Worm (Caenorhabditis elegans) whole organism, young adult: ENCODE measurements around the gene C06E2.5.

Source experiments
- B0336.3 ChIP-seq: fragments of 200-800 bp; sonication (Bioruptor generic); IDR thresholded peaks from 2 replicates; pipeline ENCODE4 v1.3.6; 2022; ENCODE audit warnings: missing genetic modification characterization, missing compliant biosample characterization
- C17E4.6 ChIP-seq: fragments of 200-800 bp; sonication (Bioruptor generic); IDR thresholded peaks from 2 replicates; pipeline ENCODE4 v1.3.6; 2022; ENCODE audit warnings: missing genetic modification reagents, missing genetic modification characterization, missing compliant biosample characterization
- F33H1.4 ChIP-seq: fragments of 200-800 bp; sonication (Bioruptor generic); IDR thresholded peaks from 2 replicates; pipeline ENCODE4 v1.3.6; 2022; ENCODE audit warnings: missing genetic modification reagents, missing genetic modification characterization, missing compliant biosample characterization
- F37B4.10 ChIP-seq: fragments of 200-800 bp; sonication (Bioruptor generic); IDR thresholded peaks from 2 replicates; pipeline ENCODE4 v1.3.6; 2022; ENCODE audit warnings: missing genetic modification characterization, missing compliant biosample characterization
- F39B2.1 ChIP-seq: fragments of 200-800 bp; sonication (Bioruptor generic); IDR thresholded peaks from 2 replicates; pipeline ENCODE4 v1.3.6; 2022; ENCODE audit warnings: missing genetic modification reagents, missing genetic modification characterization, missing compliant biosample characterization
- F52B5.7 ChIP-seq: sonication (generic microtip); optimal IDR thresholded peaks from 2 replicates; lab custom pipeline; 2016; ENCODE audit warnings: mild to moderate bottlenecking, missing genetic modification characterization, missing compliant biosample characterization
- F57A8.1 ChIP-seq: fragments of 200-800 bp; sonication (Bioruptor generic); optimal IDR thresholded peaks from 2 replicates; lab custom pipeline; 2018; ENCODE audit warnings: mild to moderate bottlenecking, missing genetic modification characterization, moderate library complexity, missing compliant biosample characterization
- F57C9.4 ChIP-seq: sonication (generic microtip); optimal IDR thresholded peaks from 2 replicates; lab custom pipeline; 2017; ENCODE audit warnings: mild to moderate bottlenecking, missing genetic modification characterization, missing compliant biosample characterization
- K11D2.4 ChIP-seq: fragments of 200-800 bp; sonication (Bioruptor generic); IDR thresholded peaks from 2 replicates; pipeline ENCODE4 v1.3.6; 2022; ENCODE audit warnings: missing genetic modification reagents, missing genetic modification characterization, missing compliant biosample characterization
- Y53F4B.3 ChIP-seq: fragments of 200-800 bp; sonication (Bioruptor generic); IDR thresholded peaks from 2 replicates; pipeline ENCODE4 v1.3.6; 2022; ENCODE audit warnings: missing genetic modification reagents, missing genetic modification characterization, missing compliant biosample characterization
- Y53G8AR.9 ChIP-seq: fragments of 200-800 bp; sonication (Bioruptor generic); conservative IDR thresholded peaks from 2 replicates; pipeline ENCODE4 v1.3.6; 2022; ENCODE audit warnings: missing genetic modification reagents, missing genetic modification characterization, missing compliant biosample characterization
- Y67H2A.10 ChIP-seq: fragments of 200-800 bp; sonication (Bioruptor generic); conservative IDR thresholded peaks from 2 replicates; pipeline ENCODE4 v1.3.6; 2022; ENCODE audit warnings: missing genetic modification reagents, missing genetic modification characterization, missing compliant biosample characterization
- attf-6 ChIP-seq: fragments of 200-800 bp; sonication (Bioruptor generic); IDR thresholded peaks from 2 replicates; pipeline ENCODE4 v1.3.6; 2022; ENCODE audit warnings: missing genetic modification reagents, missing genetic modification characterization, missing compliant biosample characterization
- bed-2 ChIP-seq: fragments of 200-800 bp; sonication (Bioruptor generic); IDR thresholded peaks from 2 replicates; pipeline ENCODE4 v1.3.6; 2022; ENCODE audit warnings: missing genetic modification reagents, missing genetic modification characterization, missing compliant biosample characterization
- cebp-1 ChIP-seq, 2 experiments: fragments of 200-800 bp in 1 of 2; sonication (Bioruptor generic) in 1 of 2; sonication (generic microtip) in 1 of 2; IDR thresholded peaks in 1 of 2; optimal IDR thresholded peaks in 1 of 2; 2 replicates each; pipeline versions ENCODE4 v1.3.6 to Lab custom; 2017 to 2022; ENCODE audit warnings: missing compliant biosample characterization in 2 of 2, missing genetic modification characterization in 2 of 2, mild to moderate bottlenecking in 1 of 2, missing genetic modification reagents in 1 of 2, moderate library complexity in 1 of 2
- ceh-27 ChIP-seq: fragments of 200-800 bp; sonication (Bioruptor generic); optimal IDR thresholded peaks from 2 replicates; lab custom pipeline; 2018; ENCODE audit warnings: mild to moderate bottlenecking, missing genetic modification characterization, moderate library complexity, missing compliant biosample characterization
- ceh-40 ChIP-seq: fragments of 200-800 bp; sonication (Bioruptor generic); IDR thresholded peaks from 2 replicates; pipeline ENCODE4 v1.3.6; 2022; ENCODE audit warnings: missing genetic modification characterization, missing compliant biosample characterization
- ceh-91 ChIP-seq: fragments of 200-800 bp; sonication (Bioruptor generic); IDR thresholded peaks from 2 replicates; pipeline ENCODE4 v1.3.6; 2022; ENCODE audit warnings: missing genetic modification reagents, missing genetic modification characterization, missing compliant biosample characterization
- die-1 ChIP-seq: sonication (generic microtip); optimal IDR thresholded peaks from 2 replicates; lab custom pipeline; 2016; ENCODE audit warnings: missing genotype, mild to moderate bottlenecking, missing genetic modification characterization, missing compliant biosample characterization
- egl-44 ChIP-seq: fragments of 200-800 bp; sonication (Bioruptor generic); IDR thresholded peaks from 2 replicates; pipeline ENCODE4 v1.3.6; 2022; ENCODE audit warnings: missing genetic modification reagents, missing genetic modification characterization, missing compliant biosample characterization
- egrh-3 ChIP-seq: fragments of 200-800 bp; sonication (Bioruptor generic); IDR thresholded peaks from 2 replicates; pipeline ENCODE4 v1.3.6; 2022; ENCODE audit warnings: missing genetic modification reagents, missing genetic modification characterization, missing compliant biosample characterization
- gei-17 ChIP-seq: fragments of 200-800 bp; sonication (Bioruptor generic); optimal IDR thresholded peaks from 2 replicates; lab custom pipeline; 2018; ENCODE audit warnings: mild to moderate bottlenecking, missing genetic modification characterization, missing compliant biosample characterization
- hmg-1.2 ChIP-seq: fragments of 200-800 bp; sonication (Bioruptor generic); IDR thresholded peaks from 2 replicates; pipeline ENCODE4 v1.3.6; 2022; ENCODE audit warnings: missing genetic modification reagents, missing genetic modification characterization, missing compliant biosample characterization
- hmg-20 ChIP-seq: fragments of 200-800 bp; sonication (Bioruptor generic); IDR thresholded peaks from 2 replicates; pipeline ENCODE4 v1.3.6; 2022; ENCODE audit warnings: missing genetic modification reagents, missing genetic modification characterization, missing compliant biosample characterization
- hrde-1 ChIP-seq: sonication (generic microtip); optimal IDR thresholded peaks from 2 replicates; lab custom pipeline; 2016; ENCODE audit warnings: missing genetic modification characterization, mild to moderate bottlenecking, missing compliant biosample characterization, moderate library complexity, missing genotype, missing genetic modification reagents, borderline replicate concordance
- hsf-1 ChIP-seq: fragments of 200-800 bp; sonication (Bioruptor generic); IDR thresholded peaks from 2 replicates; pipeline ENCODE4 v1.3.6; 2022; ENCODE audit warnings: missing genetic modification reagents, missing genetic modification characterization, missing compliant biosample characterization
- lag-1 ChIP-seq: fragments of 200-800 bp; sonication (Bioruptor generic); IDR thresholded peaks from 2 replicates; pipeline ENCODE4 v1.3.6; 2022; ENCODE audit warnings: missing genetic modification reagents, missing genetic modification characterization, missing compliant biosample characterization
- let-607 ChIP-seq, 2 experiments: fragments of 200-800 bp in 1 of 2; sonication (Bioruptor generic) in 1 of 2; sonication (generic microtip) in 1 of 2; optimal IDR thresholded peaks; 2 replicates each; lab custom pipeline; 2016 to 2018; ENCODE audit warnings: mild to moderate bottlenecking in 2 of 2, missing compliant biosample characterization in 2 of 2, missing genetic modification characterization in 2 of 2, moderate library complexity in 2 of 2, missing genotype in 1 of 2
- lin-26 ChIP-seq: fragments of 200-800 bp; sonication (Bioruptor generic); IDR thresholded peaks from 2 replicates; pipeline ENCODE4 v1.3.6; 2022; ENCODE audit warnings: missing genetic modification reagents, missing genetic modification characterization, missing compliant biosample characterization
- lin-40 ChIP-seq: sonication (generic microtip); optimal IDR thresholded peaks from 2 replicates; lab custom pipeline; 2016; ENCODE audit warnings: missing genetic modification characterization, mild to moderate bottlenecking, missing compliant biosample characterization, missing genotype, missing genetic modification reagents
- madf-8 ChIP-seq: fragments of 200-800 bp; sonication (Bioruptor generic); conservative IDR thresholded peaks from 2 replicates; pipeline ENCODE4 v1.3.6; 2022; ENCODE audit warnings: missing genetic modification reagents, missing genetic modification characterization, missing compliant biosample characterization
- mcd-1 ChIP-seq: fragments of 200-800 bp; sonication (Bioruptor generic); IDR thresholded peaks from 2 replicates; pipeline ENCODE4 v1.3.6; 2022; ENCODE audit warnings: missing genetic modification reagents, missing genetic modification characterization, missing compliant biosample characterization
- mes-4 ChIP-seq: sonication (generic microtip); optimal IDR thresholded peaks from 2 replicates; lab custom pipeline; 2016; ENCODE audit warnings: missing genotype, missing genetic modification characterization, missing compliant biosample characterization
- nfya-1 ChIP-seq: sonication (generic microtip); optimal IDR thresholded peaks from 2 replicates; lab custom pipeline; 2017; ENCODE audit warnings: antibody characterized with exemption, missing compliant biosample characterization, missing genetic modification characterization, borderline replicate concordance; ENCODE audit not compliant: insufficient read depth
- nfya-2 ChIP-seq: fragments of 200-800 bp; sonication (Bioruptor generic); IDR thresholded peaks from 2 replicates; pipeline ENCODE4 v1.3.6; 2022; ENCODE audit warnings: missing genetic modification reagents, missing genetic modification characterization, missing compliant biosample characterization
- rec-8 ChIP-seq, 2 experiments: sonication (generic microtip); optimal IDR thresholded peaks; 2 replicates each; lab custom pipeline; 2016; ENCODE audit warnings: mild to moderate bottlenecking in 2 of 2, missing genetic modification characterization in 2 of 2, missing genetic modification reagents in 2 of 2, missing genotype in 2 of 2, missing biosample characterization in 1 of 2, missing compliant biosample characterization in 1 of 2, moderate library complexity in 1 of 2
- rpc-1 ChIP-seq, 2 experiments: fragments of 150-350 bp in 1 of 2; sonication (generic microtip) in 1 of 2; optimal IDR thresholded peaks; 2 replicates each; lab custom pipeline; 2014 to 2018; ENCODE audit warnings: missing biosample characterization in 1 of 2, missing genetic modification characterization in 1 of 2, missing genetic modification reagents in 1 of 2, missing genotype in 1 of 2
- sdz-38 ChIP-seq: sonication (generic microtip); optimal IDR thresholded peaks from 2 replicates; lab custom pipeline; 2016; ENCODE audit warnings: missing genotype, missing genetic modification characterization, missing compliant biosample characterization
- sptf-2 ChIP-seq: fragments of 200-800 bp; sonication (Bioruptor generic); optimal IDR thresholded peaks from 2 replicates; lab custom pipeline; 2018; ENCODE audit warnings: mild to moderate bottlenecking, missing genetic modification characterization, missing compliant biosample characterization
- zfh-2 ChIP-seq: fragments of 200-800 bp; sonication (Bioruptor generic); conservative IDR thresholded peaks from 2 replicates; pipeline ENCODE4 v1.3.6; 2022; ENCODE audit warnings: missing genetic modification reagents, missing genetic modification characterization, missing compliant biosample characterization
- ztf-25 ChIP-seq: fragments of 200-800 bp; sonication (Bioruptor generic); IDR thresholded peaks from 2 replicates; pipeline ENCODE4 v1.3.6; 2022; ENCODE audit warnings: missing genetic modification reagents, missing genetic modification characterization, missing compliant biosample characterization
- ztf-6 ChIP-seq: fragments of 200-800 bp; sonication (Bioruptor generic); IDR thresholded peaks from 2 replicates; pipeline ENCODE4 v1.3.6; 2022; ENCODE audit warnings: missing genetic modification reagents, missing genetic modification characterization, missing compliant biosample characterization

The C06E2.5 gene

ce11 chrX:8892808-8893207 lies 35.1 kb upstream of the C06E2.5 start, which contains the start of gene C13E3.1:
Gene C13E3.1, plus strand, starts transcription at chrX:8893108.
- no peak for TF ChIP-seq mcd-1 (GFP tag; lab: Robert Waterston, UW)
- no peak for TF ChIP-seq F57C9.4 (tag; lab: Kevin White, UChicago)
- no peak for TF ChIP-seq Y53F4B.3
- TF ChIP-seq Y53G8AR.9 (GFP tag; lab: Robert Waterston, UW) = no peak
- no peak for TF ChIP-seq B0336.3 (GFP tag; lab: Robert Waterston, UW)
- no peak for TF ChIP-seq zfh-2 (GFP tag; lab: Robert Waterston, UW)
- TF ChIP-seq ztf-6 (GFP tag; lab: Robert Waterston, UW) = no peak
- TF ChIP-seq sptf-2 (GFP tag; lab: Kevin White, UChicago) = no peak
- no peak for TF ChIP-seq mes-4 (tag; lab: Kevin White, UChicago)
- no peak for TF ChIP-seq ceh-27 (GFP tag; lab: Kevin White, UChicago)
- TF ChIP-seq F39B2.1 (GFP tag; lab: Robert Waterston, UW) = no peak

- TF ChIP-seq ceh-40 (no peak), let-607 (tag; optimal IDR thresholded peaks at IDR 0.05; lab: Kevin White, UChicago) (no peak), egrh-3 (GFP tag; lab: Robert Waterston, UW) (no peak), C17E4.6 (no peak)
- TF ChIP-seq, all 124 proteins: peak for 0
These were observed 33.7 kb upstream of the C06E2.5 start for ce11 chrX:8891393-8891953.

ce11 chrX:8890251-8890755 lies 32.5 kb upstream of the C06E2.5 start:
- TF ChIP-seq ztf-25 (GFP tag; lab: Robert Waterston, UW) (no peak), rec-8 (tag; optimal IDR thresholded peaks at IDR 0.05; lab: Kevin White, UChicago) (no peak), hrde-1 (tag; lab: Kevin White, UChicago) (no peak), rpc-1 (optimal IDR thresholded peaks at IDR 0.05; lab: Kevin White, UChicago) (no peak), rpc-1 (tag; optimal IDR thresholded peaks at IDR 0.05; lab: Kevin White, UChicago) (no peak), F37B4.10 (no peak), F52B5.7 (tag; lab: Kevin White, UChicago) (no peak), bed-2 (no peak), Y67H2A.10 (GFP tag; lab: Robert Waterston, UW) (no peak), F39B2.1 (GFP tag; lab: Robert Waterston, UW) (no peak), F57A8.1 (no peak), hsf-1 (GFP tag; lab: Robert Waterston, UW) (no peak), ceh-91 (GFP tag; lab: Robert Waterston, UW) (no peak), lag-1 (GFP tag; lab: Robert Waterston, UW) (no peak), F57C9.4 (tag; lab: Kevin White, UChicago) (no peak), die-1 (tag; lab: Kevin White, UChicago) (no peak), lin-40 (tag; lab: Kevin White, UChicago) (no peak), nfya-2 (no peak), nfya-1 (tag; lab: Kevin White, UChicago) (no peak), sptf-2 (GFP tag; lab: Kevin White, UChicago) (no peak)

ce11 chrX:8888835-8889234 lies 31.1 kb upstream of the C06E2.5 start:
- TF ChIP-seq lin-26 (no peak), lag-1 (GFP tag; lab: Robert Waterston, UW) (no peak), egl-44 (GFP tag; lab: Robert Waterston, UW) (no peak), F39B2.1 (GFP tag; lab: Robert Waterston, UW) (no peak), F57C9.4 (tag; lab: Kevin White, UChicago) (no peak), attf-6 (GFP tag; lab: Robert Waterston, UW) (no peak), cebp-1 (GFP tag; IDR thresholded peaks at IDR 0.05; lab: Robert Waterston, UW) (no peak), cebp-1 (tag; optimal IDR thresholded peaks at IDR 0.05; lab: Kevin White, UChicago) (no peak), zfh-2 (GFP tag; lab: Robert Waterston, UW) (no peak), sdz-38 (tag; lab: Kevin White, UChicago) (no peak), hmg-20 (GFP tag; lab: Robert Waterston, UW) (no peak), gei-17 (GFP tag; lab: Kevin White, UChicago) (no peak), hmg-1.2 (GFP tag; lab: Robert Waterston, UW) (no peak), K11D2.4 (no peak), F33H1.4 (GFP tag; lab: Robert Waterston, UW) (no peak), madf-8 (GFP tag; lab: Robert Waterston, UW) (no peak)
